Worm (Caenorhabditis elegans) whole organism, L2 larva: Measurements from ENCODE around the gene F22E5.8.
"Not testable (repeated sequence)": the region's sequence is repeated elsewhere in the genome, so short reads cannot be mapped to it uniquely, and the experiment has no call there.

Source experiments
- C34F6.9 ChIP-seq: fragments of 150-350 bp; optimal IDR thresholded peaks from 2 replicates; lab custom pipeline; 2014; ENCODE audit warnings: missing biosample characterization, missing genetic modification characterization
- F13H6.1 ChIP-seq: sonication (generic microtip); optimal IDR thresholded peaks from 2 replicates; lab custom pipeline; 2016; ENCODE audit warnings: missing genetic modification characterization, missing compliant biosample characterization
- R02D3.7 ChIP-seq: fragments of 150-350 bp; optimal IDR thresholded peaks from 2 replicates; lab custom pipeline; 2014; ENCODE audit warnings: missing biosample characterization, missing genetic modification characterization
- ZK546.5 ChIP-seq: sonication (generic microtip); optimal IDR thresholded peaks from 2 replicates; lab custom pipeline; 2017; ENCODE audit warnings: missing biosample characterization, missing genetic modification characterization
- alr-1 ChIP-seq: fragments of 150-350 bp; optimal IDR thresholded peaks from 2 replicates; lab custom pipeline; 2014; ENCODE audit warnings: missing biosample characterization, missing genetic modification characterization
- aly-2 ChIP-seq: fragments of 150-350 bp; optimal IDR thresholded peaks from 2 replicates; lab custom pipeline; 2014; ENCODE audit warnings: missing biosample characterization, missing genetic modification characterization
- blmp-1 ChIP-seq: sonication (generic microtip); optimal IDR thresholded peaks from 2 replicates; lab custom pipeline; 2017; ENCODE audit warnings: missing genetic modification characterization, mild to moderate bottlenecking, missing compliant biosample characterization, antibody characterized with exemption, moderate library complexity; ENCODE audit not compliant: insufficient read depth
- ceh-82 ChIP-seq: fragments of 150-350 bp; optimal IDR thresholded peaks from 2 replicates; lab custom pipeline; 2014; ENCODE audit warnings: missing biosample characterization, missing genetic modification characterization
- dmd-4 ChIP-seq: sonication (generic microtip); optimal IDR thresholded peaks from 2 replicates; lab custom pipeline; 2017; ENCODE audit warnings: missing biosample characterization, missing genetic modification characterization
- egl-27 ChIP-seq: sonication (generic microtip); optimal IDR thresholded peaks from 3 replicates; lab custom pipeline; 2017; ENCODE audit warnings: missing biosample characterization, missing genetic modification reagents, missing genetic modification characterization
- elt-1 ChIP-seq: fragments of 150-350 bp; optimal IDR thresholded peaks from 2 replicates; lab custom pipeline; 2014; ENCODE audit warnings: missing biosample characterization, missing genetic modification characterization
- fos-1 ChIP-seq: fragments of 150-350 bp; optimal IDR thresholded peaks from 2 replicates; lab custom pipeline; 2014; ENCODE audit warnings: missing biosample characterization, missing genetic modification characterization
- gmeb-1 ChIP-seq: fragments of 150-350 bp; optimal IDR thresholded peaks from 2 replicates; lab custom pipeline; 2014; ENCODE audit warnings: missing biosample characterization, missing genetic modification characterization
- lin-11 ChIP-seq: fragments of 150-350 bp; sonication (generic microtip); optimal IDR thresholded peaks from 2 replicates; lab custom pipeline; 2014; ENCODE audit warnings: missing biosample characterization, missing genetic modification characterization, inconsistent platforms, mixed read lengths
- lin-13 ChIP-seq: fragments of 150-350 bp; optimal IDR thresholded peaks from 2 replicates; lab custom pipeline; 2014; ENCODE audit warnings: missing biosample characterization, missing genetic modification reagents, missing genetic modification characterization
- lin-39 ChIP-seq: fragments of 150-350 bp; optimal IDR thresholded peaks from 2 replicates; lab custom pipeline; 2014; ENCODE audit warnings: missing biosample characterization, missing genetic modification reagents, missing genetic modification characterization
- lsy-2 ChIP-seq, 2 experiments: fragments of 150-350 bp in 1 of 2; sonication (generic microtip) in 1 of 2; optimal IDR thresholded peaks; 2 replicates each; lab custom pipeline; 2014 to 2017; ENCODE audit warnings: missing biosample characterization in 2 of 2, missing genetic modification characterization in 2 of 2
- mab-5 ChIP-seq: fragments of 150-350 bp; optimal IDR thresholded peaks from 2 replicates; lab custom pipeline; 2014; ENCODE audit warnings: missing biosample characterization, missing genetic modification characterization
- nhr-11 ChIP-seq: fragments of 150-350 bp; optimal IDR thresholded peaks from 2 replicates; lab custom pipeline; 2014; ENCODE audit warnings: missing biosample characterization, missing genetic modification characterization
- nhr-129 ChIP-seq: fragments of 150-350 bp; optimal IDR thresholded peaks from 2 replicates; lab custom pipeline; 2014; ENCODE audit warnings: missing biosample characterization, missing genetic modification characterization
- nhr-21 ChIP-seq: fragments of 150-350 bp; optimal IDR thresholded peaks from 2 replicates; lab custom pipeline; 2014; ENCODE audit warnings: missing biosample characterization, missing genetic modification characterization
- nhr-23 ChIP-seq: fragments of 150-350 bp; optimal IDR thresholded peaks from 2 replicates; lab custom pipeline; 2014; ENCODE audit warnings: missing biosample characterization, missing genetic modification reagents, missing genetic modification characterization
- nhr-237 ChIP-seq: fragments of 150-350 bp; optimal IDR thresholded peaks from 2 replicates; lab custom pipeline; 2014; ENCODE audit warnings: missing biosample characterization, missing genetic modification characterization
- nhr-77 ChIP-seq: fragments of 150-350 bp; optimal IDR thresholded peaks from 2 replicates; lab custom pipeline; 2014; ENCODE audit warnings: missing biosample characterization, missing genetic modification characterization
- sem-4 ChIP-seq: fragments of 150-350 bp; optimal IDR thresholded peaks from 2 replicates; lab custom pipeline; 2014; ENCODE audit warnings: missing biosample characterization, missing genetic modification reagents, missing genetic modification characterization
- skn-1 ChIP-seq: sonication (generic microtip); optimal IDR thresholded peaks from 2 replicates; lab custom pipeline; 2017; ENCODE audit warnings: missing biosample characterization, missing genetic modification characterization
- sma-9 ChIP-seq, 2 experiments: fragments of 150-350 bp in 1 of 2; sonication (generic microtip) in 1 of 2; optimal IDR thresholded peaks; 2 replicates each; lab custom pipeline; 2014 to 2016; ENCODE audit warnings: missing genetic modification characterization in 2 of 2, mild to moderate bottlenecking in 1 of 2, missing biosample characterization in 1 of 2, missing compliant biosample characterization in 1 of 2, missing genetic modification reagents in 1 of 2, moderate library complexity in 1 of 2
- unc-39 ChIP-seq: fragments of 150-350 bp; optimal IDR thresholded peaks from 2 replicates; lab custom pipeline; 2014; ENCODE audit warnings: missing biosample characterization, missing genetic modification characterization
- unc-55 ChIP-seq: fragments of 150-350 bp; sonication (generic microtip); optimal IDR thresholded peaks from 3 replicates; lab custom pipeline; 2014; ENCODE audit warnings: missing biosample characterization, missing genetic modification reagents, missing genetic modification characterization
- unc-62 ChIP-seq: fragments of 150-350 bp; optimal IDR thresholded peaks from 2 replicates; lab custom pipeline; 2014; ENCODE audit warnings: missing biosample characterization, missing genetic modification reagents, missing genetic modification characterization
- zag-1 ChIP-seq: fragments of 150-350 bp; optimal IDR thresholded peaks from 2 replicates; lab custom pipeline; 2014; ENCODE audit warnings: missing biosample characterization, missing genetic modification characterization
- ztf-1 ChIP-seq: fragments of 200-800 bp; sonication (Bioruptor generic); conservative IDR thresholded peaks from 2 replicates; pipeline ENCODE4 v1.3.6; 2022; ENCODE audit warnings: missing genetic modification characterization, missing compliant biosample characterization
- ztf-4 ChIP-seq: fragments of 150-350 bp; optimal IDR thresholded peaks from 2 replicates; lab custom pipeline; 2014; ENCODE audit warnings: missing biosample characterization, missing genetic modification characterization

F22E5.8 gene

ce11 chrII:2684783-2685182 is 44.9 kb downstream of the F22E5.8 start:
- TF ChIP-seq ceh-82 (tag; lab: Kevin White, UChicago), result no peak
- no peak for TF ChIP-seq nhr-21 (tag; lab: Kevin White, UChicago)
- no peak for TF ChIP-seq F13H6.1
- TF ChIP-seq ztf-4, result no peak
- no peak for TF ChIP-seq ZK546.5 (tag; lab: Kevin White, UChicago)
- no peak for TF ChIP-seq unc-55
- TF ChIP-seq nhr-11, result no peak
- TF ChIP-seq aly-2, result no peak
- TF ChIP-seq dmd-4 (tag; lab: Kevin White, UChicago), result no peak
- no peak for TF ChIP-seq egl-27 (tag; lab: Kevin White, UChicago)
- no peak for TF ChIP-seq skn-1 (tag; lab: Kevin White, UChicago)
- no peak for TF ChIP-seq zag-1 (tag; lab: Kevin White, UChicago)
- TF ChIP-seq lin-39 (tag; lab: Kevin White, UChicago), result no peak
- no peak for TF ChIP-seq mab-5 (tag; lab: Kevin White, UChicago)
- no peak for TF ChIP-seq unc-39 (tag; lab: Kevin White, UChicago)
- no peak for TF ChIP-seq blmp-1 (tag; lab: Kevin White, UChicago)
- TF ChIP-seq lin-13, result no peak
- TF ChIP-seq, all 48 proteins: peak for 0

DNA sequence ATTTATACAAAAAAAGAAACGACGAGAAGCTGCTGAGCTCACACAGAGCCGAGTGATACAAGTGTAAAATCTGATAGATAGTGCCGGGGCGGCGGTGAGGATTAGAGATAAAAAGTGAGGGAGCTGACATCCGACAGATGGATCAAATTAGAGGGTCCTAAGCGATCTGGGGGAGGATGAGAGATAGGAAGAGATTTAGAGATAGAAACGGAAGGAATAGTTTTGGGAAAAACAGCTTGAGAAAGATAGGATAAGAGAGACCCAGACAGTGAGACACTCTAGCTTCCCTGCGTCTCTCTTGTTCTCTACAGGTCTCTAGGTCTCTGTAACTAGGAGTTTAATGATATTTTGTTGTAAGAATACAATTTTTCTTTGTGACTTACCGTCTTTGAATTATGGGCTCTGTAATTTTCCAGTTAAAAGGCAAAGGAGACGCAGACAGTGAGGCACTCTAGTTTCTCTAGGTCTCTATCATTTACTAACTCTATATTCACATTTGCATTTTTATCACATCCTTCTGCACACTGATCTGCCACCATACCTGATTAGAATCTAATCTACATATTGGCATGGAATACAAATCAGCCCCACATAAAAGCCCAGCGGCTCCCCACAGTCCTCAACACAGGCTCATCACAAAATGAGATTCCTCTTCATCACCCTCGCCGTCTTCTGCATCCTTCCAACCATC is 47.3 kb downstream of the F22E5.8 start, which contains the start of the genes sup-9 and nspf-1:
Gene sup-9 (minus strand): TSS at position 43 of the 691 bp plus-strand sequence.
Gene nspf-1 (plus strand): TSS at position 641 of the 691 bp plus-strand sequence.
- TF ChIP-seq ztf-1 (GFP tag; lab: Robert Waterston, UW) (no peak), sma-9 (GFP tag; optimal IDR thresholded peaks at IDR 0.05; lab: Kevin White, UChicago) (peak; percentile 49), sma-9 (tag; optimal IDR thresholded peaks at IDR 0.05; lab: Kevin White, UChicago) (no peak), C34F6.9 (tag; lab: Kevin White, UChicago) (peak; percentile 26), lsy-2 (tag; optimal IDR thresholded peaks at IDR 0.05; lab: Kevin White, UChicago) (peak in 1 of 2 experiments; percentile 28), F13H6.1 (peak; percentile 44), lin-13 (peak; percentile 59), sem-4 (tag; lab: Kevin White, UChicago) (peak; percentile 24), mab-5 (tag; lab: Kevin White, UChicago) (no peak)

DNA sequence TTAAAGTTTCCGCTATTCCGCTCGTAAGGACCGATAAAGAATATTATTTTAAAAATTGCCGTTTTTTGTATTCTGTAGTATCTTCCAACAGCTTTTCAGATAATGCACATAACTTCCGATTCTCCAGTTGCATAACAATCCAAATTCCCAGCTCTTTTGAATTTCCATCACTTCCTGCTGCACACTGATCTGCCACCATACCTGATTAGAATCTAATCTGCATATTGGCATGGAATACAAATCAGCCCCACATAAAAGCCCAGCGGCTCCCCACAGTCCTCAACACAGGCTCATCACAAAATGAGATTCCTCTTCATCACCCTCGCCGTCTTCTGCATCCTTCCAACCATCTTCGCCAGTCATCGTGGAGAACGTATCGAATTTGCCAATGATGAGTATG is 48.8 kb downstream of the F22E5.8 start, which contains the start of gene nspf-2:
Gene nspf-2 (plus strand): TSS at position 301 of the 400 bp plus-strand sequence.
- TF ChIP-seq nhr-129, nhr-77, egl-27 (tag; lab: Kevin White, UChicago): not testable (repeated sequence)

DNA sequence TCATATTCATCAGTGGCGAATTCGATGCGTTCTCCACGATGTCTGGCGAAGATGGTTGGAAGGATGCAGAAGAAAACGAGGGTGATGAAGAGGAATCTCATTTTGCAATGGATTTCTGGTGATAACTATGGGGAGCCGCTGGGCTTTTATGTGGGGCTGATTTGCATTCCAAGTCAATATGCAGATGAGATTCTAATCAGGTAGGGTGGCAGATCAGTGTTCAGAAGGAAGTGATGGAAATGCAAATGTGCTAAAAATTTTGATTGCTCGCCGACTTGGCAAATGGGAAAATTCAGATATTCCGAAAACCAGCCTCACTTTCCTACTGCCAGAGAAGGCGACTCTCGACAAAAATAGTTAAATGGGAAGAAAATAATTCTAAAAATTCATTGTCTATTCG is 50.2 kb downstream of the F22E5.8 start, which contains the start of gene nspf-3:
Gene nspf-3 (minus strand): TSS at position 101 of the 400 bp plus-strand sequence.
- no peak for TF ChIP-seq blmp-1 (tag; lab: Kevin White, UChicago)
- no peak for TF ChIP-seq R02D3.7 (tag; lab: Kevin White, UChicago)
- no peak for TF ChIP-seq skn-1 (tag; lab: Kevin White, UChicago)
- TF ChIP-seq alr-1 (tag; lab: Kevin White, UChicago), result no peak
- no peak for TF ChIP-seq elt-1 (tag; lab: Kevin White, UChicago)
- TF ChIP-seq egl-27 (tag; lab: Kevin White, UChicago), result no peak
- no peak for TF ChIP-seq nhr-23 (tag; lab: Kevin White, UChicago)
- no peak for TF ChIP-seq lin-11 (tag; lab: Kevin White, UChicago)
- no peak for TF ChIP-seq gmeb-1
- TF ChIP-seq ZK546.5 (tag; lab: Kevin White, UChicago), result no peak
- TF ChIP-seq fos-1, result no peak
- no peak for TF ChIP-seq ceh-82 (tag; lab: Kevin White, UChicago)
- no peak for TF ChIP-seq ztf-1 (GFP tag; lab: Robert Waterston, UW)
- no peak for TF ChIP-seq nhr-237
- TF ChIP-seq unc-62 (GFP tag; lab: Kevin White, UChicago), result no peak
- TF ChIP-seq unc-55, result no peak
- TF ChIP-seq, all 48 proteins: peak for 0
